Worm (Caenorhabditis elegans) whole organism, L1 larva: ENCODE measurements around the gene wrm-1.

Source experiments
- ceh-82 ChIP-seq, 3 experiments: fragments of 150-350 bp in 1 of 3; sonication (generic microtip) in 2 of 3; optimal IDR thresholded peaks; 2 replicates each; lab custom pipeline; 2014 to 2017; ENCODE audit warnings: missing biosample characterization in 3 of 3, missing genetic modification characterization in 3 of 3
- mdl-1 ChIP-seq, 2 experiments: fragments of 150-350 bp; optimal IDR thresholded peaks; 2 replicates each; lab custom pipeline; 2014 to 2017; ENCODE audit warnings: missing biosample characterization in 2 of 2, missing genetic modification characterization in 2 of 2, inconsistent platforms in 1 of 2
- nhr-237 ChIP-seq: fragments of 150-350 bp; optimal IDR thresholded peaks from 2 replicates; lab custom pipeline; 2014; ENCODE audit warnings: missing biosample characterization, missing genetic modification characterization

DNA sequence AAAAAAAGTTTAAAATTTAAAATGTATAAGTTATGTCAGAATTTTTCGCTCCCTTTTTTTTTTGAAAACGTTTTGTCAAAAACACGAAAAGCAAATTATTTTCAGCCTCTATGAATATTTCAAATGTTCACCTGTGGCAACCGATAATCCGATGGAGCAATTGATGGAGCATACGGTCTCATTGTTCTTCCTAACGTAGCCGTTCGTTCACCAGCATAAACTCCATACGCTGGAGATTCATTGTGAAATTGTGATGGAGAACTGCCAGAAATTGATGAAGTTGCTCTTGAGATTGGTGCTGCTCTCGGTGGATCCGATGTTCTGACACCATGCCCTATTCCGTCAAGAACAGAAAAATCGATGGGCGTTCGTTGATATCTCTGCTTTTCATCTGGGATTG, 30.8 kb upstream of the wrm-1 start:
- TF ChIP-seq mdl-1 (tag; optimal IDR thresholded peaks at IDR 0.05; lab: Kevin White, UChicago) (no peak), nhr-237 (tag; lab: Kevin White, UChicago) (no peak), ceh-82 (tag; optimal IDR thresholded peaks at IDR 0.05; lab: Kevin White, UChicago) (no peak)
